Fruit fly (Drosophila melanogaster) whole organism, embryonic: Measurements from ENCODE around the gene CG5986.

Source experiments
- Aef1 ChIP-seq: fragments of 200-800 bp; sonication (Bioruptor generic); IDR thresholded peaks from 3 replicates; pipeline ENCODE4 v1.3.6; 2022; ENCODE audit warnings: missing biosample characterization, missing genetic modification characterization
- B-H2 ChIP-seq: fragments of 200-800 bp; sonication (Bioruptor generic); optimal IDR thresholded peaks from 2 replicates; lab custom pipeline; 2018; ENCODE audit warnings: missing biosample characterization, mild to moderate bottlenecking, missing genetic modification characterization
- BEAF-32 ChIP-seq: fragments of 200-800 bp; sonication (Bioruptor generic); optimal IDR thresholded peaks from 3 replicates; lab custom pipeline; 2017; ENCODE audit warnings: missing biosample characterization, missing genetic modification characterization, mild to moderate bottlenecking, moderate library complexity, missing genetic modification reagents
- CG14050 ChIP-seq: fragments of 200-800 bp; sonication (Bioruptor generic); IDR thresholded peaks from 3 replicates; pipeline ENCODE4 v1.3.6; 2022; ENCODE audit warnings: missing biosample characterization, missing genetic modification characterization
- CG17361 ChIP-seq: fragments of 200-800 bp; sonication (Bioruptor generic); IDR thresholded peaks from 3 replicates; pipeline ENCODE4 v1.3.6; 2022; ENCODE audit warnings: missing biosample characterization, missing genetic modification characterization
- CG17912 ChIP-seq: fragments of 200-800 bp; sonication (Bioruptor generic); optimal IDR thresholded peaks from 2 replicates; lab custom pipeline; 2018; ENCODE audit warnings: missing biosample characterization, mild to moderate bottlenecking, missing genetic modification characterization
- CG18599 ChIP-seq: fragments of 200-800 bp; sonication (Bioruptor generic); optimal IDR thresholded peaks from 3 replicates; lab custom pipeline; 2017; ENCODE audit warnings: missing biosample characterization, missing genetic modification characterization, mild to moderate bottlenecking, moderate library complexity, missing genetic modification reagents
- CG2120 ChIP-seq: fragments of 200-800 bp; sonication (Bioruptor generic); optimal IDR thresholded peaks from 3 replicates; lab custom pipeline; 2016; ENCODE audit warnings: missing biosample characterization, missing genetic modification characterization
- CG34376 ChIP-seq: fragments of 200-800 bp; sonication (Bioruptor generic); optimal IDR thresholded peaks from 2 replicates; lab custom pipeline; 2018; ENCODE audit warnings: missing biosample characterization, mild to moderate bottlenecking, missing genetic modification characterization
- CG8281 ChIP-seq: fragments of 200-800 bp; sonication (Bioruptor generic); optimal IDR thresholded peaks from 2 replicates; lab custom pipeline; 2018; ENCODE audit warnings: missing biosample characterization, mild to moderate bottlenecking, missing genetic modification characterization, moderate library complexity
- Dfd ChIP-seq, 2 experiments: fragments of >200 bp; optimal IDR thresholded peaks; 2 replicates each; lab custom pipeline; 2017; ENCODE audit warnings: missing biosample characterization in 2 of 2, missing genetic modification characterization in 2 of 2
- Drgx ChIP-seq: fragments of 200-800 bp; sonication (Bioruptor generic); IDR thresholded peaks from 2 replicates; pipeline ENCODE4 v1.3.6; 2022; ENCODE audit warnings: missing biosample characterization, missing genetic modification characterization
- E2f2 ChIP-seq: fragments of 200-800 bp; sonication (Bioruptor generic); IDR thresholded peaks from 2 replicates; pipeline ENCODE4 v1.3.6; 2022; ENCODE audit warnings: missing biosample characterization, missing genetic modification characterization
- Ets65A ChIP-seq: fragments of 200-800 bp; sonication (Bioruptor generic); peaks from one replicate; lab custom pipeline; 2016; ENCODE audit warnings: missing biosample characterization, missing genetic modification characterization
- Ets97D ChIP-seq: fragments of 200-800 bp; sonication (Bioruptor generic); optimal IDR thresholded peaks from 3 replicates; lab custom pipeline; 2016; ENCODE audit warnings: missing biosample characterization, missing genetic modification characterization
- GATAe ChIP-seq: fragments of 200-800 bp; sonication (Bioruptor generic); conservative IDR thresholded peaks from 2 replicates; pipeline ENCODE4 v1.3.6; 2022; ENCODE audit warnings: missing biosample characterization, missing genetic modification characterization
- HHEX ChIP-seq: fragments of 200-800 bp; sonication (Bioruptor generic); optimal IDR thresholded peaks from 3 replicates; lab custom pipeline; 2017; ENCODE audit warnings: missing biosample characterization, mild to moderate bottlenecking, missing genetic modification characterization, missing genetic modification reagents
- HmgZ ChIP-seq: fragments of 200-800 bp; sonication (Bioruptor generic); optimal IDR thresholded peaks from 2 replicates; lab custom pipeline; 2018; ENCODE audit warnings: missing biosample characterization, mild to moderate bottlenecking, missing genetic modification characterization
- Kr ChIP-seq: fragments of 200-800 bp; sonication (Bioruptor generic); optimal IDR thresholded peaks from 2 replicates; lab custom pipeline; 2017; ENCODE audit warnings: missing biosample characterization, mild to moderate bottlenecking, missing genetic modification characterization
- Med ChIP-seq: fragments of 200-800 bp; sonication (Bioruptor generic); peaks from one replicate; lab custom pipeline; 2016; ENCODE audit warnings: missing biosample characterization, missing genetic modification characterization, mild to moderate bottlenecking, inconsistent platforms, moderate library complexity
- Mrtf ChIP-seq: fragments of 200-800 bp; sonication (Bioruptor generic); IDR thresholded peaks from 3 replicates; pipeline ENCODE4 v1.3.6; 2022; ENCODE audit warnings: missing biosample characterization, missing genetic modification characterization
- Rfx ChIP-seq: fragments of 200-800 bp; sonication (Bioruptor generic); IDR thresholded peaks from 2 replicates; pipeline ENCODE4 v1.3.6; 2022; ENCODE audit warnings: missing biosample characterization, missing genetic modification characterization
- Xrp1 ChIP-seq: fragments of 200-800 bp; sonication (Bioruptor generic); IDR thresholded peaks from 2 replicates; pipeline ENCODE4 v1.3.6; 2022; ENCODE audit warnings: missing biosample characterization, missing genetic modification characterization
- YL-1 ChIP-seq: fragments of 200-800 bp; sonication (Bioruptor generic); optimal IDR thresholded peaks from 3 replicates; lab custom pipeline; 2017; ENCODE audit warnings: missing biosample characterization, mild to moderate bottlenecking, missing genetic modification characterization
- ato ChIP-seq: fragments of 200-800 bp; sonication (Bioruptor generic); IDR thresholded peaks from 2 replicates; pipeline ENCODE4 v1.3.6; 2022; ENCODE audit warnings: missing biosample characterization, missing genetic modification characterization; ENCODE audit not compliant: partially characterized antibody
- cwo ChIP-seq: fragments of 200-800 bp; sonication (Bioruptor generic); optimal IDR thresholded peaks from 3 replicates; lab custom pipeline; 2017; ENCODE audit warnings: missing biosample characterization, missing genetic modification characterization, mild to moderate bottlenecking, moderate library complexity, missing genetic modification reagents
- dmrt99B ChIP-seq: fragments of 200-800 bp; sonication (Bioruptor generic); optimal IDR thresholded peaks from 2 replicates; lab custom pipeline; 2018; ENCODE audit warnings: missing biosample characterization, mild to moderate bottlenecking, missing genetic modification characterization, moderate library complexity
- exex ChIP-seq: fragments of 200-800 bp; sonication (Bioruptor generic); optimal IDR thresholded peaks from 4 replicates; lab custom pipeline; 2018; ENCODE audit warnings: missing biosample characterization, mild to moderate bottlenecking, missing genetic modification characterization, moderate library complexity
- fu2 ChIP-seq: fragments of 200-800 bp; sonication (Bioruptor generic); optimal IDR thresholded peaks from 2 replicates; lab custom pipeline; 2016; ENCODE audit warnings: missing biosample characterization, missing genetic modification characterization
- gce ChIP-seq: fragments of 200-800 bp; sonication (Bioruptor generic); IDR thresholded peaks from 3 replicates; pipeline ENCODE4 v1.3.6; 2022; ENCODE audit warnings: missing biosample characterization, missing genetic modification characterization
- grn ChIP-seq: fragments of 200-800 bp; sonication (Bioruptor generic); optimal IDR thresholded peaks from 3 replicates; lab custom pipeline; 2017; ENCODE audit warnings: missing biosample characterization, missing genetic modification characterization
- gro ChIP-seq: fragments of 200-800 bp; sonication (Bioruptor generic); optimal IDR thresholded peaks from 2 replicates; lab custom pipeline; 2016; ENCODE audit warnings: missing biosample characterization, missing genetic modification characterization
- her ChIP-seq: fragments of 200-800 bp; sonication (Bioruptor generic); optimal IDR thresholded peaks from 2 replicates; lab custom pipeline; 2016; ENCODE audit warnings: missing biosample characterization, missing genetic modification characterization
- knrl ChIP-seq: fragments of 200-800 bp; sonication (Bioruptor generic); IDR thresholded peaks from 3 replicates; pipeline ENCODE4 v1.3.6; 2022; ENCODE audit warnings: missing biosample characterization, missing genetic modification characterization; ENCODE audit not compliant: partially characterized antibody
- lab ChIP-seq: fragments of 200-800 bp; sonication (Bioruptor generic); optimal IDR thresholded peaks from 3 replicates; lab custom pipeline; 2017; ENCODE audit warnings: missing biosample characterization, missing genetic modification characterization, mild to moderate bottlenecking, moderate library complexity, missing genetic modification reagents
- mirr ChIP-seq: fragments of 200-800 bp; sonication (Bioruptor generic); optimal IDR thresholded peaks from 3 replicates; lab custom pipeline; 2018; ENCODE audit warnings: missing biosample characterization, mild to moderate bottlenecking, missing genetic modification characterization
- pan ChIP-seq, 4 experiments: fragments of >200 bp in 3 of 4; fragments of 200-800 bp in 1 of 4; sonication (Bioruptor generic) in 1 of 4; optimal IDR thresholded peaks in 3 of 4; IDR thresholded peaks in 1 of 4; 2 replicates each; pipeline versions ENCODE4 v1.3.6 to Lab custom; 2017 to 2022; ENCODE audit warnings: missing biosample characterization in 2 of 4, missing genetic modification characterization in 2 of 4, mixed read lengths in 1 of 4
- prd ChIP-seq, 3 experiments: fragments of >200 bp in 2 of 3; fragments of 200-800 bp in 1 of 3; sonication (Bioruptor generic) in 1 of 3; optimal IDR thresholded peaks in 2 of 3; IDR thresholded peaks in 1 of 3; 2 replicates in 2 of 3; 3 replicates in 1 of 3; pipeline versions ENCODE4 v1.3.6 to Lab custom; 2017 to 2022; ENCODE audit warnings: missing biosample characterization in 1 of 3, missing genetic modification characterization in 1 of 3
- ranshi ChIP-seq: fragments of 200-800 bp; sonication (Bioruptor generic); IDR thresholded peaks from 2 replicates; pipeline ENCODE4 v1.3.6; 2022; ENCODE audit warnings: missing biosample characterization, missing genetic modification characterization
- row ChIP-seq: fragments of 200-800 bp; sonication (Bioruptor generic); IDR thresholded peaks from 3 replicates; pipeline ENCODE4 v1.3.6; 2022; ENCODE audit warnings: missing biosample characterization, missing genetic modification characterization
- run ChIP-seq: fragments of 200-800 bp; sonication (Bioruptor generic); optimal IDR thresholded peaks from 3 replicates; lab custom pipeline; 2018; ENCODE audit warnings: missing biosample characterization, mild to moderate bottlenecking, missing genetic modification characterization
- sd ChIP-seq: fragments of 200-800 bp; sonication (Bioruptor generic); optimal IDR thresholded peaks from 3 replicates; lab custom pipeline; 2018; ENCODE audit warnings: missing biosample characterization, mild to moderate bottlenecking, missing genetic modification characterization, moderate library complexity
- sens ChIP-seq: fragments of 200-800 bp; sonication (Bioruptor generic); peaks from one replicate; lab custom pipeline; 2016; ENCODE audit warnings: missing biosample characterization, missing genetic modification characterization
- shn ChIP-seq: fragments of 200-800 bp; sonication (Bioruptor generic); optimal IDR thresholded peaks from 3 replicates; lab custom pipeline; 2016; ENCODE audit warnings: missing biosample characterization, missing genetic modification characterization
- slbo ChIP-seq: fragments of 200-800 bp; sonication (Bioruptor generic); IDR thresholded peaks from 2 replicates; pipeline ENCODE4 v1.3.6; 2022; ENCODE audit warnings: missing biosample characterization, missing genetic modification characterization
- sug ChIP-seq: fragments of 200-800 bp; optimal IDR thresholded peaks from 2 replicates; lab custom pipeline; 2019; ENCODE audit warnings: missing biosample characterization, mild to moderate bottlenecking, missing genetic modification characterization, moderate library complexity
- twi ChIP-seq: fragments of 200-800 bp; optimal IDR thresholded peaks from 2 replicates; lab custom pipeline; 2019; ENCODE audit warnings: missing biosample characterization, mild to moderate bottlenecking, missing genetic modification characterization, moderate library complexity

CG5986 gene

DNA sequence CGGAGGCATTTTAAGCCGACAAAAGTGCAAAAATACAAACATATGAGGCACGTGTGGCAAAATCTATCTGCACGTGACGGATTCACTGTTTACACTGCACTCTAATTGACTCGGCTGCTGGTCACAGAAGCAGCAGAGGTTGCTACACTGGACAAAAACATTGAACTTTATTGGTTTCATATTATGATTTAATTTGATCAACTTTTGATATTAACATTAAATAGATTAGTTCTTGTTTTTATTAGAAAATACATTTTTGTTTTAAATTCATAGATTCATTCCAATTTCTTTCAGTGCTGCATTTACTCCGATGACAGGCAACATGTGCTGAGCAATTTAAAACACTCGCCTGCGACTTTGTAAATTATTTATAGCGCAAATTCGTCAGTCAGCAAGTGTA, 31.5 kb downstream of the CG5986 start (continued):
- TF ChIP-seq knrl (GFP tag; lab: Robert Waterston, UW) (no peak), CG14050 (GFP tag; lab: Robert Waterston, UW) (no peak), prd (optimal IDR thresholded peaks at IDR 0.05; lab: Kevin White, UChicago) (no peak), prd (GFP tag; IDR thresholded peaks at IDR 0.05; lab: Robert Waterston, UW) (0 out of 3 replicates have a peak, but pooled peaks have one; percentile 22), slbo (GFP tag; lab: Robert Waterston, UW) (peak; percentile 57), row (GFP tag; lab: Robert Waterston, UW) (peak; percentile 31; the same call in 1 of the 3 replicates), dmrt99B (tag; lab: Kevin White, UChicago) (peak; percentile 14), CG17912 (GFP tag; lab: Kevin White, UChicago) (no peak), CG18599 (GFP tag; lab: Kevin White, UChicago) (peak; percentile 8), her (GFP tag; lab: Kevin White, UChicago) (no peak), sens (GFP tag; lab: Kevin White, UChicago) (peak; percentile 18), ato (GFP tag; lab: Robert Waterston, UW) (no peak), HHEX (GFP tag; lab: Kevin White, UChicago) (no peak), CG2120 (GFP tag; lab: Kevin White, UChicago) (no peak), E2f2 (GFP tag; lab: Robert Waterston, UW) (0 out of 2 replicates have a peak, but pooled peaks have one; percentile 6), Drgx (GFP tag; lab: Robert Waterston, UW) (0 out of 2 replicates have a peak, but pooled peaks have one; percentile 38), Med (GFP tag; lab: Kevin White, UChicago) (peak; percentile 52), Kr (no peak), twi (tag; lab: Kevin White, UChicago) (peak; percentile 62), pan (optimal IDR thresholded peaks at IDR 0.05; lab: Kevin White, UChicago) (no peak), pan (GFP tag; optimal IDR thresholded peaks at IDR 0.05 in 1 of 2, IDR thresholded peaks at IDR 0.05 in 1 of 2) (no peak), Xrp1 (GFP tag; lab: Robert Waterston, UW) (peak; percentile 27; the same call in 1 of the 2 replicates), Rfx (GFP tag; lab: Robert Waterston, UW) (peak; percentile 16; the same call in 1 of the 2 replicates), YL-1 (no peak)

DNA sequence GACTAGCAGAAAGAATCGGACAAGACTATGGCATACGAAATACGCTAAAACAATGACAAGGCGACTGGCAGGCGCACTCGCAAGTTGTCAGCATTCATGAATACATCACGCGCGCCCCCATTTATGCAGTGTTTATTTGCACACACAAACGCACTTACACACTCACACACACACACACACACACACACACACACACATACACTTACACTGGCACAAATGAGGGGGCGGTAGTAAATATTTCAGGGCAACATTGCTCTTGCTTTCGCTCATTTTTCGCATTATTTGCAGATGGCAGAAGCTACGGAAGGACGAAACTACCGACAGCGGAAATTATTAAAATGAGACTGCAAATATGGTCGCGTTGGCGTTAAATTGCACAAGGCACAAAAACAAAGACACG, 32.0 kb downstream of the CG5986 start:
- TF ChIP-seq Mrtf (GFP tag; lab: Robert Waterston, UW) (0 out of 3 replicates have a peak, but pooled peaks have one; percentile 11), Ets65A (GFP tag; lab: Kevin White, UChicago) (peak; percentile 38), fu2 (GFP tag; lab: Kevin White, UChicago) (no peak), Dfd (GFP tag; optimal IDR thresholded peaks at IDR 0.05; lab: Kevin White, UChicago) (peak in 1 of 2 experiments; percentile 17)

DNA sequence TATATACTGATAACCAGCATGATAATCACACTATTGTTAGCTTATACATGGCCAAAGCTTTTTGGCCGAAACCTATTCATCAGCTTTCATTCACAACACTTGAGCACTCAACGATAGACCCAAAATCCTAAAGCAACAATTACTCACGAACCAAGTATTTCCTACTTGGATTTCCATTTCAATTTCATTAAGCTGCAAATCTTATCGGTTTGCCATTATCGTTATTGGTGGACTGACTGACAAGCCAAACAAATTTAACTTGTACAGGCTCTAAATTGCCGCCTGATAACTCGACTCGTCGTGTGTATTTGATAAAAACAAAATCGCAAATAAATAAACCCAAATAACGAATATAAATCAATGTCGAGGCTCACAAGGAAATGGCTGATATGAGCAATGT, 37.4 kb downstream of the CG5986 start:
- peak; percentile 82 for TF ChIP-seq CG34376 (GFP tag; lab: Kevin White, UChicago)
- peak; percentile 56 for TF ChIP-seq gro (GFP tag; lab: Kevin White, UChicago)
- TF ChIP-seq lab (GFP tag; lab: Kevin White, UChicago) = peak; percentile 14
- no peak for TF ChIP-seq gce (GFP tag; lab: Robert Waterston, UW)
- TF ChIP-seq cwo (GFP tag; lab: Kevin White, UChicago) = peak; percentile 17
- TF ChIP-seq Aef1 (GFP tag; lab: Robert Waterston, UW) = no peak
- peak; percentile 26 for TF ChIP-seq HmgZ (tag; lab: Kevin White, UChicago)
- TF ChIP-seq shn (GFP tag; lab: Kevin White, UChicago) = no peak
- TF ChIP-seq exex (tag; lab: Kevin White, UChicago) = peak; percentile 99
- TF ChIP-seq CG17361 (GFP tag; lab: Robert Waterston, UW) = no peak
- no peak for TF ChIP-seq B-H2
- peak; percentile 1 for TF ChIP-seq CG8281 (tag; lab: Kevin White, UChicago)
- no peak for TF ChIP-seq run (tag; lab: Kevin White, UChicago)
- peak; percentile 19; the same call in 1 of the 2 replicates for TF ChIP-seq GATAe (GFP tag; lab: Robert Waterston, UW)
- TF ChIP-seq grn (GFP tag; lab: Kevin White, UChicago) = peak; percentile 7
- no peak for TF ChIP-seq ranshi
- TF ChIP-seq BEAF-32 (GFP tag; lab: Kevin White, UChicago) = no peak
- peak; percentile 94 for TF ChIP-seq sd (tag; lab: Kevin White, UChicago)
- TF ChIP-seq CG18599 (GFP tag; lab: Kevin White, UChicago) = peak; percentile 16
- TF ChIP-seq mirr = peak; percentile 94
- TF ChIP-seq Ets97D (GFP tag; lab: Kevin White, UChicago) = no peak
- TF ChIP-seq sug (tag; lab: Kevin White, UChicago) = peak; percentile 64
- TF ChIP-seq, all 482 proteins: peak for 13
